Fruit fly (Drosophila melanogaster) whole organism, wandering third instar larva: ENCODE measurements around the gene CG10470.

Source experiments
- Hnf4 ChIP-seq: fragments of 200-800 bp; sonication (Bioruptor generic); optimal IDR thresholded peaks from 2 replicates; lab custom pipeline; 2016; ENCODE audit warnings: missing biosample characterization, mild to moderate bottlenecking, missing genetic modification characterization
- Myc ChIP-seq: fragments of >200 bp; optimal IDR thresholded peaks from 2 replicates; lab custom pipeline; 2017
- N ChIP-seq: fragments of >200 bp; optimal IDR thresholded peaks from 2 replicates; lab custom pipeline; 2018; ENCODE audit warnings: missing biosample characterization, missing external identifiers, missing genetic modification characterization
- OdsH ChIP-seq: fragments of 200-800 bp; sonication (Bioruptor generic); optimal IDR thresholded peaks from 2 replicates; lab custom pipeline; 2016; ENCODE audit warnings: missing biosample characterization, mild to moderate bottlenecking, missing genetic modification characterization
- Sp1 ChIP-seq: fragments of 200-800 bp; sonication (Bioruptor generic); optimal IDR thresholded peaks from 3 replicates; lab custom pipeline; 2019; ENCODE audit warnings: missing biosample characterization, mild to moderate bottlenecking, missing genetic modification characterization, moderate library complexity
- dmrt93B ChIP-seq: fragments of 200-800 bp; sonication (Bioruptor generic); optimal IDR thresholded peaks from 2 replicates; lab custom pipeline; 2018; ENCODE audit warnings: missing biosample characterization, mild to moderate bottlenecking, missing genetic modification characterization
- h ChIP-seq: fragments of 200-800 bp; sonication (Bioruptor generic); optimal IDR thresholded peaks from 3 replicates; lab custom pipeline; 2016; ENCODE audit warnings: missing biosample characterization, mild to moderate bottlenecking, missing genetic modification characterization
- pan ChIP-seq: fragments of >200 bp; optimal IDR thresholded peaks from 2 replicates; lab custom pipeline; 2017
- psq ChIP-seq: fragments of 200-800 bp; sonication (Bioruptor generic); optimal IDR thresholded peaks from 3 replicates; lab custom pipeline; 2017; ENCODE audit warnings: missing biosample characterization, mild to moderate bottlenecking, missing genetic modification characterization, moderate library complexity
- rgr ChIP-seq: fragments of 200-800 bp; sonication (Bioruptor generic); optimal IDR thresholded peaks from 3 replicates; lab custom pipeline; 2016; ENCODE audit warnings: missing biosample characterization, mild to moderate bottlenecking, missing genetic modification characterization
- sage ChIP-seq: fragments of 200-800 bp; sonication (Bioruptor generic); optimal IDR thresholded peaks from 2 replicates; lab custom pipeline; 2016; ENCODE audit warnings: missing biosample characterization, mild to moderate bottlenecking, missing genetic modification characterization
- usp ChIP-seq: fragments of >200 bp; optimal IDR thresholded peaks from 2 replicates; lab custom pipeline; 2017; ENCODE audit warnings: missing biosample characterization, missing genetic modification characterization

DNA sequence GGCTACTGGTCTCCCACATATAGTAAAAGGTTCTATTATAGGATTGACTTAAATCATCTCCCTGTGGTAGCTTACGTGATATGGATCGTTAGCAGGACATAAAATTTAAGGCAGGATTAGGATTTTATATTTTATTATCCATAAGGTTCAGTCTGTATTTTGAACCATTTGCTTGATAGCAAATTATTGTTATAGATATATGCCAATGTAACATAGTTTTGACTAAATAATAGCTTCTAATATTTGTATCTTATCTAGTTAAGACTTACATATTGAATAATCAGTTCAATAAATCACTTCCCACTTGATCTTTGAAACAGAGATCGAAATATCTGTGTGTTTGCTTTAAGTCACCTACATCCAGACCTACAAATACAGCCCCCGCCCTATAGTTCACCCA lies 38.3 kb upstream of the CG10470 start, which contains the start of gene robl37BC:
- TF ChIP-seq pan (lab: Kevin White, UChicago) (no peak), N (GFP tag; lab: Kevin White, UChicago) (no peak), h (GFP tag; lab: Kevin White, UChicago) (no peak), dmrt93B (GFP tag; lab: Kevin White, UChicago) (no peak), usp (GFP tag; lab: Kevin White, UChicago) (no peak), psq (GFP tag; lab: Kevin White, UChicago) (no peak), rgr (no peak), sage (GFP tag; lab: Kevin White, UChicago) (no peak), Hnf4 (GFP tag; lab: Kevin White, UChicago) (no peak), OdsH (no peak), Sp1 (GFP tag; lab: Kevin White, UChicago) (no peak), Myc (no peak)
